Fruit fly (Drosophila melanogaster) whole organism, pupa: Measurements from ENCODE around the gene p38c.

ENCODE experiments used
- CG10348 ChIP-seq: fragments of 200-800 bp; sonication (Bioruptor generic); IDR thresholded peaks from 2 replicates; pipeline ENCODE4 v1.3.6; 2022; ENCODE audit warnings: missing biosample characterization, missing genetic modification characterization
- CG12605 ChIP-seq: fragments of 200-800 bp; sonication (Bioruptor generic); IDR thresholded peaks from 2 replicates; pipeline ENCODE4 v1.3.6; 2022; ENCODE audit warnings: missing biosample characterization, missing genetic modification characterization
- CG13204 ChIP-seq: fragments of 200-800 bp; sonication (Bioruptor generic); optimal IDR thresholded peaks from 2 replicates; lab custom pipeline; 2018; ENCODE audit warnings: missing biosample characterization, mild to moderate bottlenecking, missing genetic modification characterization, moderate library complexity
- CG14655 ChIP-seq: fragments of 200-800 bp; sonication (Bioruptor generic); optimal IDR thresholded peaks from 3 replicates; lab custom pipeline; 2017; ENCODE audit warnings: mild to moderate bottlenecking, missing biosample characterization, missing genetic modification reagents, missing genetic modification characterization
- CG15710 ChIP-seq: fragments of 200-800 bp; sonication (Bioruptor generic); optimal IDR thresholded peaks from 2 replicates; lab custom pipeline; 2018; ENCODE audit warnings: missing biosample characterization, mild to moderate bottlenecking, missing genetic modification characterization, moderate library complexity
- CG17806 ChIP-seq: fragments of 200-800 bp; sonication (Bioruptor generic); optimal IDR thresholded peaks from 2 replicates; lab custom pipeline; 2018; ENCODE audit warnings: missing biosample characterization, mild to moderate bottlenecking, missing genetic modification characterization, moderate library complexity
- CG32121 ChIP-seq: fragments of 200-800 bp; sonication (Bioruptor generic); IDR thresholded peaks from 2 replicates; pipeline ENCODE4 v1.3.6; 2022; ENCODE audit warnings: missing biosample characterization, missing genetic modification characterization
- CG34367 ChIP-seq: fragments of 200-800 bp; sonication (Bioruptor generic); optimal IDR thresholded peaks from 2 replicates; lab custom pipeline; 2018; ENCODE audit warnings: missing biosample characterization, mild to moderate bottlenecking, missing genetic modification characterization
- CG4496 ChIP-seq: fragments of 200-800 bp; sonication (Bioruptor generic); IDR thresholded peaks from 3 replicates; pipeline ENCODE4 v1.3.6; 2022; ENCODE audit warnings: missing biosample characterization, missing genetic modification characterization
- CG8159 ChIP-seq: fragments of 200-800 bp; sonication (Bioruptor generic); optimal IDR thresholded peaks from 3 replicates; lab custom pipeline; 2018; ENCODE audit warnings: missing biosample characterization, mild to moderate bottlenecking, missing genetic modification characterization, moderate library complexity
- CG8301 ChIP-seq: fragments of 200-800 bp; sonication (Bioruptor generic); optimal IDR thresholded peaks from 2 replicates; lab custom pipeline; 2018; ENCODE audit warnings: missing biosample characterization, mild to moderate bottlenecking, missing genetic modification characterization
- CG9948 ChIP-seq: fragments of 200-800 bp; sonication (Bioruptor generic); optimal IDR thresholded peaks from 2 replicates; lab custom pipeline; 2018; ENCODE audit warnings: missing biosample characterization, mild to moderate bottlenecking, missing genetic modification characterization, moderate library complexity
- D1 ChIP-seq: fragments of 200-800 bp; sonication (Bioruptor generic); optimal IDR thresholded peaks from 2 replicates; lab custom pipeline; 2018; ENCODE audit warnings: missing biosample characterization, mild to moderate bottlenecking, missing genetic modification characterization, moderate library complexity
- EcR ChIP-seq: fragments of 200-800 bp; sonication (Bioruptor generic); optimal IDR thresholded peaks from 3 replicates; lab custom pipeline; 2019; ENCODE audit warnings: missing biosample characterization, missing genetic modification characterization, mild to moderate bottlenecking, moderate library complexity, missing genetic modification reagents
- Ets98B ChIP-seq: fragments of 200-800 bp; sonication (Bioruptor generic); IDR thresholded peaks from 2 replicates; pipeline ENCODE4 v1.3.6; 2022; ENCODE audit warnings: missing biosample characterization, missing genetic modification characterization
- Pif1A ChIP-seq: fragments of 200-800 bp; sonication (Bioruptor generic); optimal IDR thresholded peaks from 3 replicates; lab custom pipeline; 2016; ENCODE audit warnings: missing biosample characterization, missing genetic modification characterization
- Pif1B ChIP-seq: fragments of 200-800 bp; sonication (Bioruptor generic); optimal IDR thresholded peaks from 3 replicates; lab custom pipeline; 2016; ENCODE audit warnings: missing biosample characterization, missing genetic modification characterization
- Snoo ChIP-seq: fragments of 200-800 bp; sonication (Bioruptor generic); optimal IDR thresholded peaks from 3 replicates; lab custom pipeline; 2017; ENCODE audit warnings: missing biosample characterization, mild to moderate bottlenecking, missing genetic modification characterization, inconsistent platforms
- fd96Ca ChIP-seq: fragments of 200-800 bp; sonication (Bioruptor generic); IDR thresholded peaks from 3 replicates; pipeline ENCODE4 v1.3.6; 2022; ENCODE audit warnings: missing biosample characterization, missing genetic modification characterization
- gl ChIP-seq: fragments of 200-800 bp; sonication (Bioruptor generic); optimal IDR thresholded peaks from 2 replicates; lab custom pipeline; 2018; ENCODE audit warnings: missing biosample characterization, mild to moderate bottlenecking, missing genetic modification characterization
- rn ChIP-seq: fragments of 200-800 bp; sonication (Bioruptor generic); IDR thresholded peaks from 2 replicates; pipeline ENCODE4 v1.3.6; 2022; ENCODE audit warnings: missing biosample characterization, missing genetic modification characterization

p38c gene

DNA sequence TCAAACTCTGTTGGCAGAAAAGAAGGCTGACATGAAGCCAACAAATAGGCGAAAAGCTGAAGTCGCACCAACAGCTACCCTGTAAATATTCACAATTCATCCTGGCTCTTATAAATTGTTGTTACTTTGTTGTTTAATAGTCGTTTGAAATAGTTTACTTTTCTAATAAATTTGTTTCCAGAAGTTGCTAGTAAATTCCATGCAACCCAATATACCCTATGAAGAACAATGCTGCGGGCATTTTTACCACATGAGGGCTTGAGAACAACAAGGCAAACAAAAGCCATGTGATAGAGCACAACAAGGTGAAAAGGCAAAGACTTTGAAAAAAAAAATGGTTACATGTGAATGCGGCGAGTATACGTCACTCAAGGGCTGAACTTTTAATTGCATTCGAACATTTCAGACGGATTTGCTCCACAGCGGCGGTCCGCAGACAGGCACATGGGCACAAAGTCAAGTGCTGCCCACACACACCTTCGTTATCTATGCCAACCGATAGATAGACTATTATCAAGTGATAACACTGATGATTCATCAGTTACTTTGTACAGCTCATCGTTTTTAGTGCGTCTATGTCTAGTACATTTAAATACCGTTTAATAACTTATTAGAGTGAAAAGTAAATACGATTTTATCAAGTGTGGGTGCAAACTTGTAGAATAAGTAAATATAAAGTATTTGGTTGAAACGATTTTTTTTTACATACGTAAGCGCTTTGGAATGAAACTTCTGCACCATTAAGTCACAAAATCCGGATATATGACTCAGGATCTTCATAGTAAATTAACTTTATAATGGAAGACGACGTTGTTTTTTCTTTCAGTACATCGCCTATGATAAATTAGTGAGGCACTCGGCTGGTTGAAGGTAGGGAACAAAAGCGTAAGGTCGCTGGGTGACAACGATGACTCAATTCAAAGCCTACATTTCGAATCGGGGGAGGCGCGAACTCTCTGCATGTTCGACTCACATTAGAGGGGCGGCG lies 50.7 kb downstream of the p38c start:
- no peak for TF ChIP-seq CG10348 (GFP tag; lab: Robert Waterston, UW)
- peak; percentile 75 for TF ChIP-seq CG4496 (GFP tag; lab: Robert Waterston, UW)
- TF ChIP-seq CG32121 (GFP tag; lab: Robert Waterston, UW) = peak; percentile 79; the same call in 1 of the 2 replicates
- TF ChIP-seq CG34367 (tag; lab: Kevin White, UChicago) = peak; percentile 48
- peak; percentile 74 for TF ChIP-seq CG14655 (GFP tag; lab: Kevin White, UChicago)
- TF ChIP-seq CG8159 (tag; lab: Kevin White, UChicago) = peak; percentile 58
- peak; percentile 76 for TF ChIP-seq CG12605 (GFP tag; lab: Robert Waterston, UW)
- peak; percentile 76 for TF ChIP-seq Pif1A (GFP tag; lab: Kevin White, UChicago)
- TF ChIP-seq EcR (GFP tag; lab: Kevin White, UChicago) = peak; percentile 47
- TF ChIP-seq gl (tag; lab: Kevin White, UChicago) = peak; percentile 28
- TF ChIP-seq CG15710 = peak; percentile 62
- peak; percentile 38 for TF ChIP-seq Snoo (tag; lab: Kevin White, UChicago)
- TF ChIP-seq fd96Ca (GFP tag; lab: Robert Waterston, UW) = peak; percentile 85
- peak; percentile 70 for TF ChIP-seq CG8301
- TF ChIP-seq rn (GFP tag; lab: Robert Waterston, UW) = 0 out of 2 replicates have a peak, but pooled peaks have one; percentile 41
- TF ChIP-seq D1 = no peak
- TF ChIP-seq CG13204 = no peak
- TF ChIP-seq Ets98B (GFP tag; lab: Robert Waterston, UW) = peak; percentile 81
- peak; percentile 58 for TF ChIP-seq Pif1B
- peak; percentile 55 for TF ChIP-seq CG17806 (tag; lab: Kevin White, UChicago)
- peak; percentile 59 for TF ChIP-seq CG9948
